Worm (Caenorhabditis elegans) whole organism, late embryonic: ENCODE measurements around the gene che-12.
"Not testable (repeated sequence)": the region's sequence is repeated elsewhere in the genome, so short reads cannot be mapped to it uniquely, and the experiment has no call there.

Experiments used
- ahr-1 ChIP-seq: sonication (generic microtip); optimal IDR thresholded peaks from 2 replicates; lab custom pipeline; 2016; ENCODE audit warnings: missing genetic modification characterization, missing compliant biosample characterization
- ama-1 ChIP-seq: fragments of 150-350 bp; optimal IDR thresholded peaks from 2 replicates; lab custom pipeline; 2014
- che-1 ChIP-seq: sonication (generic microtip); optimal IDR thresholded peaks from 2 replicates; lab custom pipeline; 2016; ENCODE audit warnings: mild to moderate bottlenecking, missing genetic modification characterization, missing compliant biosample characterization
- dmd-4 ChIP-seq: sonication (generic microtip); optimal IDR thresholded peaks from 2 replicates; lab custom pipeline; 2016; ENCODE audit warnings: borderline replicate concordance, missing genetic modification characterization, missing compliant biosample characterization
- fkh-10 ChIP-seq: fragments of 150-350 bp; optimal IDR thresholded peaks from 2 replicates; lab custom pipeline; 2014; ENCODE audit warnings: missing biosample characterization, missing genetic modification reagents, missing genetic modification characterization
- lim-6 ChIP-seq: sonication (generic microtip); optimal IDR thresholded peaks from 2 replicates; lab custom pipeline; 2016; ENCODE audit warnings: missing genetic modification characterization, missing compliant biosample characterization
- nfya-1 ChIP-seq: sonication (generic microtip); optimal IDR thresholded peaks from 2 replicates; lab custom pipeline; 2017; ENCODE audit warnings: missing genetic modification characterization, mild to moderate bottlenecking, missing compliant biosample characterization, antibody characterized with exemption, moderate library complexity
- odd-2 ChIP-seq: sonication (generic microtip); optimal IDR thresholded peaks from 2 replicates; lab custom pipeline; 2017; ENCODE audit warnings: antibody characterized with exemption, mild to moderate bottlenecking, missing genetic modification characterization, missing compliant biosample characterization
- pqm-1 ChIP-seq: sonication (generic microtip); optimal IDR thresholded peaks from 2 replicates; lab custom pipeline; 2016; ENCODE audit warnings: missing genetic modification characterization, missing compliant biosample characterization
- rnt-1 ChIP-seq: sonication (generic microtip); optimal IDR thresholded peaks from 2 replicates; lab custom pipeline; 2016; ENCODE audit warnings: missing genetic modification characterization, missing compliant biosample characterization
- tbx-2 ChIP-seq: sonication (generic microtip); optimal IDR thresholded peaks from 2 replicates; lab custom pipeline; 2016; ENCODE audit warnings: missing genetic modification characterization, missing compliant biosample characterization
- unc-55 ChIP-seq: sonication (generic microtip); optimal IDR thresholded peaks from 2 replicates; lab custom pipeline; 2017; ENCODE audit warnings: missing biosample characterization, missing genetic modification reagents, missing genetic modification characterization

ce11 chrV:10341905-10342328 lies 34.7 kb upstream of the che-12 start, which contains the start of gene K07C5.13:
- TF ChIP-seq nfya-1 (tag; lab: Kevin White, UChicago); odd-2; pqm-1; unc-55; fkh-10; che-1 (tag; lab: Kevin White, UChicago); ama-1 (lab: Kevin White, UChicago); rnt-1 (tag; lab: Kevin White, UChicago); dmd-4 (tag; lab: Kevin White, UChicago); ahr-1; lim-6 (tag; lab: Kevin White, UChicago): not testable (repeated sequence)
- TF ChIP-seq tbx-2 (tag; lab: Kevin White, UChicago): peak; percentile 25
